3 worm cellular contexts compared by ENCODE assay signal in the genomic region with DNA sequence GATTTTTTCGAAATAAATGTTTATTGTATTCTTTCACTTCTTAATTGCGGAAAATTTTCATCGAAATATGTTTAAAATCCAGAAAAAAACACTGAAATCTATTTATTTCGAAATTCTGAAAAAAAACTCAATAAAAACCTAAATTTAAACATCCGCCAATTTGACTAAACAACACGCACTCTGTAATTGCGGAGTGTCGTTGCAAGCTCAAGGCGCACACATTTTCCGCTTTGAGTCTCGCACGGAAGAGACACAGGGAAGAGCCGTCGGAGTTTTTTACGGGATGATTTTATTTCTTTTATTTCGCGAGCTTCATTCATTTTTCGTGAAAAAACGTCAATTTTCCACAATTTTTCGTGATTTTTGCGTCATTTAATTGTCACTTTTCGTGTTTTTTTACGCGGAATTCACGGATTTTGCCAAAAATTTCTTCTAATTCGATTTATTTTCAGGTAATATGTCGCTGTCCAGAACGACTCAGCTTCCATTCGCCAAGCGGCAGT.
TF ChIP-seq lines count a peak whose summit lies in the region.

A gene (plus strand): TSS at position 453 of the 503 bp plus-strand sequence.

TF ChIP-seq in whole organism, L1 larva, 84 proteins besides CTCF, POLR2A, EP300 and RAD21 (continued from another document and continues in another):
- TF ChIP-seq egl-27 (tag; optimal IDR thresholded peaks at IDR 0.05; lab: Kevin White, UChicago), result peak; percentile 67 to 87
- peak; percentile 98 for TF ChIP-seq nhr-20 (tag; optimal IDR thresholded peaks at IDR 0.05; lab: Kevin White, UChicago)
- peak; percentile 98 for TF ChIP-seq isw-1 (GFP tag; IDR thresholded peaks at IDR 0.05; lab: Robert Waterston, UW)
- peak; percentile 98 for TF ChIP-seq zag-1 (tag; optimal IDR thresholded peaks at IDR 0.05; lab: Kevin White, UChicago)
- peak; percentile 97 for TF ChIP-seq mep-1 (tag; optimal IDR thresholded peaks at IDR 0.05; lab: Kevin White, UChicago)
- peak; percentile 83 for TF ChIP-seq fkh-4 (tag; optimal IDR thresholded peaks at IDR 0.05; lab: Kevin White, UChicago; ENCODE audit: borderline replicate concordance)
- TF ChIP-seq C16A3.4 (tag; optimal IDR thresholded peaks at IDR 0.05; lab: Kevin White, UChicago), result peak; percentile 99
- TF ChIP-seq efl-1 (optimal IDR thresholded peaks at IDR 0.05; lab: Kevin White, UChicago), result peak; percentile 100
- TF ChIP-seq efl-1 (GFP tag; optimal IDR thresholded peaks at IDR 0.05 in 1 of 2; lab: Kevin White, UChicago), result peak; percentile 100
- TF ChIP-seq lin-35 (GFP tag; optimal IDR thresholded peaks at IDR 0.05; lab: Kevin White, UChicago), result peak; percentile 100
- TF ChIP-seq nhr-85 (tag; lab: Kevin White, UChicago), result peak; percentile 98
- no peak for TF ChIP-seq unc-62 (GFP tag; optimal IDR thresholded peaks at IDR 0.05; lab: Kevin White, UChicago)
- TF ChIP-seq ama-1 (optimal IDR thresholded peaks at IDR 0.05; lab: Kevin White, UChicago), result peak; percentile 68
- peak; percentile 87 for TF ChIP-seq mef-2 (tag; optimal IDR thresholded peaks at IDR 0.05; lab: Kevin White, UChicago)
- TF ChIP-seq ceh-82 (tag; optimal IDR thresholded peaks at IDR 0.05; lab: Kevin White, UChicago), result peak; percentile 97 to 99 (median 98)
- TF ChIP-seq nhr-12 (tag; optimal IDR thresholded peaks at IDR 0.05; lab: Kevin White, UChicago), result no peak
- peak; percentile 96 for TF ChIP-seq nhr-77 (tag; optimal IDR thresholded peaks at IDR 0.05; lab: Kevin White, UChicago)
- peak; percentile 31 for TF ChIP-seq ces-1 (GFP tag; optimal IDR thresholded peaks at IDR 0.05; lab: Kevin White, UChicago)
- TF ChIP-seq ztf-4 (tag; optimal IDR thresholded peaks at IDR 0.05; lab: Kevin White, UChicago), result peak; percentile 90
- peak; percentile 96 for TF ChIP-seq nhr-19 (GFP tag; conservative IDR thresholded peaks at IDR 0.05; lab: Robert Waterston, UW)
- peak; percentile 99 for TF ChIP-seq snu-23 (GFP tag; optimal IDR thresholded peaks at IDR 0.05; lab: Kevin White, UChicago)
- peak; percentile 99 for TF ChIP-seq lin-13 (GFP tag; optimal IDR thresholded peaks at IDR 0.05; lab: Kevin White, UChicago)
- TF ChIP-seq efl-3 (GFP tag; optimal IDR thresholded peaks at IDR 0.05; lab: Kevin White, UChicago), result no peak
- TF ChIP-seq rnt-1 (tag; optimal IDR thresholded peaks at IDR 0.05; lab: Kevin White, UChicago), result peak; percentile 96
- no peak for TF ChIP-seq sptf-1 (tag; optimal IDR thresholded peaks at IDR 0.05; lab: Kevin White, UChicago)
- TF ChIP-seq ceh-63 (GFP tag; optimal IDR thresholded peaks at IDR 0.05; lab: Kevin White, UChicago), result no peak
- peak; percentile 97 for TF ChIP-seq fkh-8 (tag; optimal IDR thresholded peaks at IDR 0.05; lab: Kevin White, UChicago)
- no peak for TF ChIP-seq Y116A8C.19 (tag; optimal IDR thresholded peaks at IDR 0.05; lab: Kevin White, UChicago; ENCODE audit: borderline replicate concordance)
- peak; percentile 75 for TF ChIP-seq elt-2 (tag; optimal IDR thresholded peaks at IDR 0.05; lab: Kevin White, UChicago)
- TF ChIP-seq unc-98 (GFP tag; IDR thresholded peaks at IDR 0.05; lab: Robert Waterston, UW), result no peak
- TF ChIP-seq fkh-10 (GFP tag; optimal IDR thresholded peaks at IDR 0.05; lab: Kevin White, UChicago), result peak; percentile 95
- peak; percentile 58 for TF ChIP-seq C34B4.2 (tag; optimal IDR thresholded peaks at IDR 0.05; lab: Kevin White, UChicago)
- TF ChIP-seq hpl-2 (GFP tag; optimal IDR thresholded peaks at IDR 0.05; lab: Kevin White, UChicago), result peak; percentile 90
- TF ChIP-seq ceh-90 (tag; optimal IDR thresholded peaks at IDR 0.05; lab: Kevin White, UChicago), result peak; percentile 65
- peak; percentile 89 for TF ChIP-seq pax-3 (tag; optimal IDR thresholded peaks at IDR 0.05; lab: Kevin White, UChicago)
- peak; percentile 92 for TF ChIP-seq vab-15 (tag; optimal IDR thresholded peaks at IDR 0.05; lab: Kevin White, UChicago)
- peak; percentile 86 for TF ChIP-seq unc-30 (tag; optimal IDR thresholded peaks at IDR 0.05; lab: Kevin White, UChicago)
- TF ChIP-seq alr-1 (tag; optimal IDR thresholded peaks at IDR 0.05; lab: Kevin White, UChicago; ENCODE audit: borderline replicate concordance), result no peak
- TF ChIP-seq ets-5 (GFP tag; IDR thresholded peaks at IDR 0.05; lab: Robert Waterston, UW), result no peak
- peak; percentile 93 for TF ChIP-seq zip-4 (GFP tag; optimal IDR thresholded peaks at IDR 0.05; lab: Kevin White, UChicago)
- TF ChIP-seq aly-2 (tag; optimal IDR thresholded peaks at IDR 0.05; lab: Kevin White, UChicago), result peak; percentile 97
- TF ChIP-seq lin-14 (GFP tag; optimal IDR thresholded peaks at IDR 0.05; lab: Kevin White, UChicago), result peak; percentile 97

TF ChIP-seq in whole organism, L3 larva, 47 proteins besides CTCF, POLR2A, EP300 and RAD21 (continued from another document):
- TF ChIP-seq elt-3 (tag; optimal IDR thresholded peaks at IDR 0.05; lab: Kevin White, UChicago) (peak in 2 of 3 experiments; percentile 12 to 46), pqm-1 (tag; optimal IDR thresholded peaks at IDR 0.05; lab: Kevin White, UChicago) (peak; percentile 86), tbx-2 (tag; optimal IDR thresholded peaks at IDR 0.05; lab: Kevin White, UChicago) (peak; percentile 64), ZK546.5 (tag; optimal IDR thresholded peaks at IDR 0.05; lab: Kevin White, UChicago) (peak; percentile 18), eor-1 (tag; optimal IDR thresholded peaks at IDR 0.05; lab: Kevin White, UChicago) (no peak), ceh-82 (tag; optimal IDR thresholded peaks at IDR 0.05; lab: Kevin White, UChicago) (peak; percentile 94), ztf-4 (tag; optimal IDR thresholded peaks at IDR 0.05; lab: Kevin White, UChicago) (no peak), lin-39 (tag; optimal IDR thresholded peaks at IDR 0.05; lab: Kevin White, UChicago) (peak; percentile 100), nhr-77 (tag; optimal IDR thresholded peaks at IDR 0.05; lab: Kevin White, UChicago) (peak; percentile 83), fkh-10 (GFP tag; optimal IDR thresholded peaks at IDR 0.05; lab: Kevin White, UChicago) (peak; percentile 93), nhr-237 (tag; optimal IDR thresholded peaks at IDR 0.05; lab: Kevin White, UChicago) (no peak), R02D3.7 (tag; optimal IDR thresholded peaks at IDR 0.05; lab: Kevin White, UChicago) (peak; percentile 99), ceh-28 (tag; optimal IDR thresholded peaks at IDR 0.05; lab: Kevin White, UChicago) (peak; percentile 94), nfya-1 (tag; optimal IDR thresholded peaks at IDR 0.05; lab: Kevin White, UChicago; ENCODE audit: insufficient read depth) (peak; percentile 99), nhr-76 (tag; optimal IDR thresholded peaks at IDR 0.05; lab: Kevin White, UChicago) (no peak), nhr-23 (tag; optimal IDR thresholded peaks at IDR 0.05; lab: Kevin White, UChicago) (peak; percentile 99), ceh-9 (tag; optimal IDR thresholded peaks at IDR 0.05; lab: Kevin White, UChicago) (no peak), fos-1 (tag; optimal IDR thresholded peaks at IDR 0.05; lab: Kevin White, UChicago) (no peak), hmg-11 (tag; optimal IDR thresholded peaks at IDR 0.05; lab: Kevin White, UChicago) (peak; percentile 98), unc-62 (GFP tag; optimal IDR thresholded peaks at IDR 0.05; lab: Kevin White, UChicago) (peak; percentile 84), lsy-12 (tag; optimal IDR thresholded peaks at IDR 0.05; lab: Kevin White, UChicago) (peak; percentile 72), zag-1 (tag; optimal IDR thresholded peaks at IDR 0.05; lab: Kevin White, UChicago) (peak; percentile 34), unc-39 (tag; optimal IDR thresholded peaks at IDR 0.05; lab: Kevin White, UChicago) (no peak), elt-1 (tag; optimal IDR thresholded peaks at IDR 0.05; lab: Kevin White, UChicago) (peak; percentile 69), daf-12 (tag; optimal IDR thresholded peaks at IDR 0.05; lab: Kevin White, UChicago) (no peak), nhr-25 (tag; optimal IDR thresholded peaks at IDR 0.05; lab: Kevin White, UChicago) (peak; percentile 97), ztf-11 (tag; optimal IDR thresholded peaks at IDR 0.05; lab: Kevin White, UChicago) (no peak), fkh-2 (tag; optimal IDR thresholded peaks at IDR 0.05; lab: Kevin White, UChicago) (no peak), aly-2 (tag; optimal IDR thresholded peaks at IDR 0.05; lab: Kevin White, UChicago) (peak; percentile 72), elt-2 (tag; optimal IDR thresholded peaks at IDR 0.05; lab: Kevin White, UChicago) (peak; percentile 68)

TF ChIP-seq in whole organism, young adult, 124 proteins besides CTCF, POLR2A, EP300 and RAD21 (continued from another document and continues in another):
- TF ChIP-seq lag-1 (GFP tag; IDR thresholded peaks at IDR 0.05; lab: Robert Waterston, UW) (no peak), zim-3 (tag; optimal IDR thresholded peaks at IDR 0.05; lab: Kevin White, UChicago) (no peak), unc-62 (GFP tag; optimal IDR thresholded peaks at IDR 0.05; lab: Kevin White, UChicago) (no peak), zfh-2 (GFP tag; conservative IDR thresholded peaks at IDR 0.05; lab: Robert Waterston, UW) (no peak), unc-130 (GFP tag; optimal IDR thresholded peaks at IDR 0.05; lab: Kevin White, UChicago) (no peak), ztf-28 (GFP tag; IDR thresholded peaks at IDR 0.05; lab: Robert Waterston, UW) (0 out of 2 replicates have a peak, but pooled peaks have one; percentile 46), ceh-79 (tag; optimal IDR thresholded peaks at IDR 0.05; lab: Kevin White, UChicago) (no peak), bed-1 (GFP tag; IDR thresholded peaks at IDR 0.05; lab: Robert Waterston, UW) (no peak), ekl-4 (GFP tag; IDR thresholded peaks at IDR 0.05; lab: Robert Waterston, UW) (peak; percentile 87), sea-2 (GFP tag; IDR thresholded peaks at IDR 0.05; lab: Robert Waterston, UW) (no peak), nfyb-1 (GFP tag; IDR thresholded peaks at IDR 0.05; lab: Robert Waterston, UW) (peak; percentile 83), ztf-18 (tag; optimal IDR thresholded peaks at IDR 0.05; lab: Kevin White, UChicago) (peak; percentile 26), nhr-27 (tag; optimal IDR thresholded peaks at IDR 0.05; lab: Kevin White, UChicago) (no peak), mxl-1 (tag; optimal IDR thresholded peaks at IDR 0.05; lab: Kevin White, UChicago) (no peak), ceh-40 (GFP tag; IDR thresholded peaks at IDR 0.05; lab: Robert Waterston, UW) (no peak), snpc-1.1 (tag; optimal IDR thresholded peaks at IDR 0.05; lab: Kevin White, UChicago; ENCODE audit: insufficient read depth) (peak; percentile 80), lin-54 (GFP tag; optimal IDR thresholded peaks at IDR 0.05; lab: Kevin White, UChicago) (peak; percentile 99), mel-28 (tag; optimal IDR thresholded peaks at IDR 0.05; lab: Kevin White, UChicago; ENCODE audit: borderline replicate concordance) (no peak), ztf-22 (GFP tag; optimal IDR thresholded peaks at IDR 0.05; lab: Kevin White, UChicago) (no peak), aptf-2 (GFP tag; conservative IDR thresholded peaks at IDR 0.05; lab: Robert Waterston, UW) (no peak), ets-4 (GFP tag; optimal IDR thresholded peaks at IDR 0.05; lab: Kevin White, UChicago) (no peak), F10E7.11 (tag; optimal IDR thresholded peaks at IDR 0.05; lab: Kevin White, UChicago) (no peak), akir-1 (GFP tag; optimal IDR thresholded peaks at IDR 0.05; lab: Kevin White, UChicago) (no peak), ceh-58 (GFP tag; IDR thresholded peaks at IDR 0.05; lab: Robert Waterston, UW) (no peak), aptf-3 (GFP tag; IDR thresholded peaks at IDR 0.05; lab: Robert Waterston, UW) (no peak), Y67H2A.10 (GFP tag; conservative IDR thresholded peaks at IDR 0.05; lab: Robert Waterston, UW) (no peak), ztf-26 (tag; optimal IDR thresholded peaks at IDR 0.05; lab: Kevin White, UChicago) (peak; percentile 47), chd-7 (tag; optimal IDR thresholded peaks at IDR 0.05; lab: Kevin White, UChicago) (no peak), Y53F4B.3 (GFP tag; IDR thresholded peaks at IDR 0.05; lab: Robert Waterston, UW) (no peak), attf-5 (GFP tag; optimal IDR thresholded peaks at IDR 0.05; lab: Kevin White, UChicago) (peak; percentile 85), hrde-1 (tag; optimal IDR thresholded peaks at IDR 0.05; lab: Kevin White, UChicago; ENCODE audit: borderline replicate concordance) (no peak), somi-1 (GFP tag; optimal IDR thresholded peaks at IDR 0.05; lab: Kevin White, UChicago) (no peak), ztf-25 (GFP tag; IDR thresholded peaks at IDR 0.05; lab: Robert Waterston, UW) (no peak), repo-1 (tag; optimal IDR thresholded peaks at IDR 0.05; lab: Kevin White, UChicago) (no peak), attf-3 (GFP tag; conservative IDR thresholded peaks at IDR 0.05; lab: Robert Waterston, UW) (peak; percentile 100), die-1 (tag; optimal IDR thresholded peaks at IDR 0.05; lab: Kevin White, UChicago) (no peak), pbrm-1 (GFP tag; IDR thresholded peaks at IDR 0.05; lab: Robert Waterston, UW) (peak; percentile 87), ama-1 (optimal IDR thresholded peaks at IDR 0.05; lab: Kevin White, UChicago) (no peak), ama-1 (GFP tag; optimal IDR thresholded peaks at IDR 0.05; lab: Kevin White, UChicago) (no peak), let-607 (tag; optimal IDR thresholded peaks at IDR 0.05; lab: Kevin White, UChicago) (peak in 1 of 2 experiments; percentile 28), T07F8.4 (tag; optimal IDR thresholded peaks at IDR 0.05; lab: Kevin White, UChicago) (no peak), B0019.2 (GFP tag; conservative IDR thresholded peaks at IDR 0.05; lab: Robert Waterston, UW) (peak; percentile 68), pha-4 (tag; optimal IDR thresholded peaks at IDR 0.05; lab: Kevin White, UChicago) (peak; percentile 53), rcor-1 (GFP tag; IDR thresholded peaks at IDR 0.05; lab: Robert Waterston, UW) (peak; percentile 92), snpc-3.4 (tag; optimal IDR thresholded peaks at IDR 0.05; lab: Kevin White, UChicago) (peak; percentile 75), tlf-1 (GFP tag; optimal IDR thresholded peaks at IDR 0.05; lab: Kevin White, UChicago) (peak; percentile 76), rec-8 (tag; optimal IDR thresholded peaks at IDR 0.05; lab: Kevin White, UChicago) (no peak), madf-8 (GFP tag; conservative IDR thresholded peaks at IDR 0.05; lab: Robert Waterston, UW) (peak; percentile 74), nhr-120 (GFP tag; IDR thresholded peaks at IDR 0.05; lab: Robert Waterston, UW) (no peak), egl-18 (GFP tag; IDR thresholded peaks at IDR 0.05; lab: Robert Waterston, UW) (no peak), fkh-3 (tag; optimal IDR thresholded peaks at IDR 0.05; lab: Kevin White, UChicago) (no peak), let-526 (GFP tag; IDR thresholded peaks at IDR 0.05; lab: Robert Waterston, UW) (no peak), F22D6.2 (tag; optimal IDR thresholded peaks at IDR 0.05; lab: Kevin White, UChicago) (no peak), F23B12.7 (tag; optimal IDR thresholded peaks at IDR 0.05; lab: Kevin White, UChicago; ENCODE audit: insufficient read depth) (peak; percentile 91), rpc-1 (optimal IDR thresholded peaks at IDR 0.05; lab: Kevin White, UChicago) (no peak), rpc-1 (tag; optimal IDR thresholded peaks at IDR 0.05; lab: Kevin White, UChicago) (no peak), madf-10 (tag; optimal IDR thresholded peaks at IDR 0.05; lab: Kevin White, UChicago) (peak; percentile 69), dpl-1 (GFP tag; optimal IDR thresholded peaks at IDR 0.05; lab: Kevin White, UChicago) (peak; percentile 92), T26A5.8 (tag; optimal IDR thresholded peaks at IDR 0.05; lab: Kevin White, UChicago) (no peak), lsy-27 (tag; optimal IDR thresholded peaks at IDR 0.05; lab: Kevin White, UChicago; ENCODE audit: borderline replicate concordance, insufficient read depth) (no peak), D2030.7 (GFP tag; IDR thresholded peaks at IDR 0.05; lab: Robert Waterston, UW) (peak; percentile 84), gei-17 (GFP tag; optimal IDR thresholded peaks at IDR 0.05; lab: Kevin White, UChicago) (peak; percentile 52), nhr-90 (tag; optimal IDR thresholded peaks at IDR 0.05; lab: Kevin White, UChicago) (no peak), bed-2 (GFP tag; IDR thresholded peaks at IDR 0.05; lab: Robert Waterston, UW) (no peak), hsf-1 (GFP tag; IDR thresholded peaks at IDR 0.05; lab: Robert Waterston, UW) (peak; percentile 75)
